Worm (Caenorhabditis elegans): ENCODE results near the gene srh-10.
"Not testable (repeated sequence)": the region's sequence is repeated elsewhere in the genome, so short reads cannot be mapped to it uniquely, and the experiment has no call there.

Gene srh-10

ce11 chrV:6072190-6072589 is 5.2 kb upstream of the srh-10 start:
- TF ChIP-seq egrh-3 (GFP tag; IDR thresholded peaks at IDR 0.05): peak; percentile 65
- 0 out of 2 replicates have a peak, but pooled peaks have one; percentile 10 for TF ChIP-seq D2030.7 (GFP tag; IDR thresholded peaks at IDR 0.05)
- TF ChIP-seq hsf-1 (GFP tag; IDR thresholded peaks at IDR 0.05): peak; percentile 99
- peak; percentile 66 for TF ChIP-seq dox-1 (GFP tag; IDR thresholded peaks at IDR 0.05)

- TF ChIP-seq D2030.7 (GFP tag; IDR thresholded peaks at IDR 0.05) (peak; percentile 21; the same call in 1 of the 2 replicates), madf-8 (GFP tag; conservative IDR thresholded peaks at IDR 0.05) (peak; percentile 41), egrh-3 (GFP tag; IDR thresholded peaks at IDR 0.05) (peak; percentile 87; the same call in 1 of the 2 replicates), F33H1.4 (GFP tag; IDR thresholded peaks at IDR 0.05) (peak; percentile 73)
These were observed 4.6 kb upstream of the srh-10 start for ce11 chrV:6071551-6071950.

DNA sequence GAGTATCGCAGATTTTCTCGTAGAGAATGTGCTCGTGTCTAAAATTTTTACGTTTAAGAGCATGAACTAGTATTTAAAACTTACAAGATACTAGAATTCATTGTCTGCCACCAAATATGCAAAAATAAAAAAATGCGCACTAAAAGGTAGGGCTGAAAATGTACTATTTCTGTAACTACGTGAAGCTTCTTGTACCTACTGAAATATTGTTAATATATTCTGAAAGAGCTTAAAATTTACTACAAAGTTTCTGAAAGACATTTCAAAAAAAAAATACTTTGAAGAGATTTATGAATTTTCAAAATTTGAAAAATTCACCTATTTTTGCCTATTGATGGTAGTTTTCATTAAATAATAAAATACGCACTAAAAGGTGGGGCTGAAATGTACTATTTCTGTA is 3.0 kb upstream of the srh-10 start, which contains the start of gene fbxa-214:
TSS of gene fbxa-214 (minus strand) at position 101 of the 400 bp plus-strand sequence.
- TF ChIP-seq hmg-20 (GFP tag; IDR thresholded peaks at IDR 0.05); F52B5.7 (tag; optimal IDR thresholded peaks at IDR 0.05); madf-8 (GFP tag; conservative IDR thresholded peaks at IDR 0.05): not testable (repeated sequence)

DNA sequence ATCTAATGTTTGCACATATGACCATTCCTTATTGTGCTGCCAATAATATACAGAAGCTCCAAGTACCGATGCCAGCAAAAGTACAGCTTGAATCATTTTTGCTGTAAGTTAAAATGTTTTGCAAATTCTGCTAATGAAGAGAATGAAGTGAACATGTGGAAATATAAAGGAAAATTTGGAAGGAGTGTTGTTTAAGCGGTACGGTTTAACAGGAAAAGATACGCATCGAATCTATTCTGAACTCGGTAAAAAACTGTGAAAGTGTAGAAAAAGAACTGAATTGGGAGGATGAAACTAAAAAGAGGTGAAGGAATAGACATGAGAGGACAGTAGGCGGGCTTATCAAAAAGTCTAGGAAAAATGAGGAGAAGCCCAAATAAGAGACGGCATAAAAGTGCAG is 3.6 kb downstream of the srh-10 start, which contains the start of gene Y38A10A.2:
TSS of gene Y38A10A.2 (minus strand) at position 101 of the 400 bp plus-strand sequence.
- TF ChIP-seq lir-1 (GFP tag; conservative IDR thresholded peaks at IDR 0.05): no peak
- no peak for TF ChIP-seq Y95B8A.8 (GFP tag; IDR thresholded peaks at IDR 0.05)
- no peak for TF ChIP-seq tbp1 (GFP tag; optimal IDR thresholded peaks at IDR 0.05)
- TF ChIP-seq let-607 (tag; optimal IDR thresholded peaks at IDR 0.05): no peak
- no peak for TF ChIP-seq F22D6.2 (tag; optimal IDR thresholded peaks at IDR 0.05)
- no peak for TF ChIP-seq bed-2 (GFP tag; IDR thresholded peaks at IDR 0.05)
- TF ChIP-seq cebp-1 (GFP tag; IDR thresholded peaks at IDR 0.05): no peak
- no peak for TF ChIP-seq cebp-1 (tag; optimal IDR thresholded peaks at IDR 0.05)
- TF ChIP-seq ccch-3 (GFP tag; optimal IDR thresholded peaks at IDR 0.05): no peak
- no peak for TF ChIP-seq dpl-1 (GFP tag; optimal IDR thresholded peaks at IDR 0.05)
- TF ChIP-seq tlf-1 (GFP tag; optimal IDR thresholded peaks at IDR 0.05): no peak
- no peak for TF ChIP-seq T07F8.4 (tag; optimal IDR thresholded peaks at IDR 0.05)
- TF ChIP-seq lag-1 (GFP tag; IDR thresholded peaks at IDR 0.05): no peak
- TF ChIP-seq hrde-1 (tag; optimal IDR thresholded peaks at IDR 0.05; ENCODE audit: borderline replicate concordance): no peak
- no peak for TF ChIP-seq ets-4 (GFP tag; optimal IDR thresholded peaks at IDR 0.05)
- no peak for TF ChIP-seq ceh-79 (tag; optimal IDR thresholded peaks at IDR 0.05)
- TF ChIP-seq die-1 (tag; optimal IDR thresholded peaks at IDR 0.05): no peak
- no peak for TF ChIP-seq lsl-1 (GFP tag; optimal IDR thresholded peaks at IDR 0.05)
- no peak for TF ChIP-seq snpc-4 (GFP tag; optimal IDR thresholded peaks at IDR 0.05)
- no peak for TF ChIP-seq snpc-4 (tag; optimal IDR thresholded peaks at IDR 0.05)
- TF ChIP-seq hlh-12 (tag; optimal IDR thresholded peaks at IDR 0.05): no peak

DNA sequence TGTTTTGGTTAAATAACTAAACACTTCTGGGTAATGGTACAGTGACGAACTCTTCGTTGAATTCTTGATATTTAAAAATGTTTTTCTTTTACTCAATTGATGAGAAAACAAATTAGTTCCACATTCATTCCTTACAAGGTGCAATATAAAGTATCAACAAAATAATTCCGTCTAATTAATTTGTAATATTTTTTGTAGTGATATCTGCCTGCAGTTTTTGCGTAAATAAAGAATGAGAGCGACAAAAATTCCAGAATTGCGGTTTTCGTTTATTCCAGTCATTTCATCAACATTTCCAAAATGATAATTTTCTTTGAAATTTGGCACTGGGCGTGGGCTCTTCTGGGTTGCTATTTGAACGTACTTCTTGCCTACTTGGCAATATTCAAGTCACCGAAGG is 11.7 kb downstream of the srh-10 start, which contains the start of gene srd-20:
TSS of gene srd-20 (plus strand) at position 301 of the 400 bp plus-strand sequence.
- TF ChIP-seq F33H1.4 (GFP tag; IDR thresholded peaks at IDR 0.05): no peak
- TF ChIP-seq hmg-20 (GFP tag; IDR thresholded peaks at IDR 0.05): no peak
- TF ChIP-seq Y53F4B.3 (GFP tag; IDR thresholded peaks at IDR 0.05): no peak
- no peak for TF ChIP-seq snpc-3.4 (tag; optimal IDR thresholded peaks at IDR 0.05)
- TF ChIP-seq madf-3 (GFP tag; IDR thresholded peaks at IDR 0.05): no peak
- no peak for TF ChIP-seq tbx-9 (tag; optimal IDR thresholded peaks at IDR 0.05; ENCODE audit: borderline replicate concordance)
- no peak for TF ChIP-seq attf-3 (GFP tag; conservative IDR thresholded peaks at IDR 0.05)
- TF ChIP-seq ceh-79 (tag; optimal IDR thresholded peaks at IDR 0.05): no peak
- no peak for TF ChIP-seq attf-5 (GFP tag; optimal IDR thresholded peaks at IDR 0.05)
- no peak for TF ChIP-seq F49E8.2 (tag; optimal IDR thresholded peaks at IDR 0.05; ENCODE audit: insufficient read depth)
- no peak for TF ChIP-seq tlf-1 (GFP tag; optimal IDR thresholded peaks at IDR 0.05)
- TF ChIP-seq bed-1 (GFP tag; IDR thresholded peaks at IDR 0.05): no peak
- TF ChIP-seq him-1 (tag; optimal IDR thresholded peaks at IDR 0.05): no peak
- no peak for TF ChIP-seq ets-4 (GFP tag; optimal IDR thresholded peaks at IDR 0.05)
- no peak for TF ChIP-seq xnd-1 (tag; optimal IDR thresholded peaks at IDR 0.05)
- TF ChIP-seq ztf-3 (GFP tag; optimal IDR thresholded peaks at IDR 0.05): no peak
- no peak for TF ChIP-seq dpl-1 (GFP tag; optimal IDR thresholded peaks at IDR 0.05)
- TF ChIP-seq egrh-3 (GFP tag; IDR thresholded peaks at IDR 0.05): no peak
- no peak for TF ChIP-seq lsl-1 (GFP tag; optimal IDR thresholded peaks at IDR 0.05)
